Worm (Caenorhabditis elegans) whole organism, mixed stage, embryonic: ENCODE results near the gene K02C4.2.

Experiments
- ceh-39 ChIP-seq: fragments of 150-350 bp; optimal IDR thresholded peaks from 2 replicates; lab custom pipeline; 2014; ENCODE audit warnings: missing biosample characterization, missing genetic modification characterization
- ces-1 ChIP-seq: fragments of 150-350 bp; optimal IDR thresholded peaks from 2 replicates; lab custom pipeline; 2014; ENCODE audit warnings: missing biosample characterization, missing genetic modification reagents, missing genetic modification characterization
- cnd-1 ChIP-seq: fragments of 200-800 bp; sonication (Bioruptor generic); optimal IDR thresholded peaks from 2 replicates; lab custom pipeline; 2018; ENCODE audit warnings: mild to moderate bottlenecking, missing genetic modification characterization, missing compliant biosample characterization
- ham-2 ChIP-seq: fragments of 200-800 bp; sonication (Bioruptor generic); optimal IDR thresholded peaks from 2 replicates; lab custom pipeline; 2018; ENCODE audit warnings: mild to moderate bottlenecking, missing genetic modification characterization, missing compliant biosample characterization
- lin-13 ChIP-seq: fragments of 150-350 bp; optimal IDR thresholded peaks from 2 replicates; lab custom pipeline; 2014; ENCODE audit warnings: missing biosample characterization, missing genetic modification characterization
- lsy-2 ChIP-seq: fragments of 150-350 bp; optimal IDR thresholded peaks from 2 replicates; lab custom pipeline; 2014; ENCODE audit warnings: missing biosample characterization, missing genetic modification characterization
- mep-1 ChIP-seq: fragments of 150-350 bp; optimal IDR thresholded peaks from 2 replicates; lab custom pipeline; 2017; ENCODE audit warnings: missing biosample characterization, missing genetic modification reagents, missing genetic modification characterization, inconsistent platforms
- nhr-28 ChIP-seq: fragments of 150-350 bp; optimal IDR thresholded peaks from 2 replicates; lab custom pipeline; 2014; ENCODE audit warnings: missing biosample characterization, missing genetic modification characterization
- nhr-76 ChIP-seq: sonication (generic microtip); optimal IDR thresholded peaks from 2 replicates; lab custom pipeline; 2017; ENCODE audit warnings: missing biosample characterization, missing genetic modification characterization
- sptf-1 ChIP-seq: sonication (generic microtip); optimal IDR thresholded peaks from 2 replicates; lab custom pipeline; 2017; ENCODE audit warnings: mild to moderate bottlenecking, missing genetic modification characterization, moderate library complexity, missing compliant biosample characterization
- unc-120 ChIP-seq: sonication (generic microtip); optimal IDR thresholded peaks from 2 replicates; lab custom pipeline; 2017; ENCODE audit warnings: missing genetic modification characterization, missing compliant biosample characterization; ENCODE audit not compliant: poor library complexity, severe bottlenecking
- unc-39 ChIP-seq: fragments of 150-350 bp; optimal IDR thresholded peaks from 2 replicates; lab custom pipeline; 2014; ENCODE audit warnings: missing biosample characterization, missing genetic modification characterization
- unc-62 ChIP-seq: fragments of 150-350 bp; optimal IDR thresholded peaks from 2 replicates; lab custom pipeline; 2014; ENCODE audit warnings: missing biosample characterization, missing genetic modification reagents, missing genetic modification characterization
- ztf-11 ChIP-seq: fragments of 150-350 bp; optimal IDR thresholded peaks from 2 replicates; lab custom pipeline; 2014; ENCODE audit warnings: missing biosample characterization, missing genetic modification characterization

ce11 chrII:8062334-8062791 is 13.2 kb upstream of the K02C4.2 start, which contains the start of gene ufd-2:
- no peak for TF ChIP-seq ham-2 (GFP tag; lab: Kevin White, UChicago)
- TF ChIP-seq mep-1 (tag; lab: Kevin White, UChicago), result peak; percentile 76
- peak; percentile 43 for TF ChIP-seq ceh-39
- no peak for TF ChIP-seq unc-39 (tag; lab: Kevin White, UChicago)
- peak; percentile 25 for TF ChIP-seq cnd-1 (tag; lab: Kevin White, UChicago)
- no peak for TF ChIP-seq unc-62 (GFP tag; lab: Kevin White, UChicago)
- TF ChIP-seq unc-120 (tag; lab: Kevin White, UChicago), result no peak
- TF ChIP-seq lin-13 (tag; lab: Kevin White, UChicago), result peak; percentile 76
- no peak for TF ChIP-seq nhr-28 (tag; lab: Kevin White, UChicago)
- TF ChIP-seq sptf-1 (tag; lab: Kevin White, UChicago), result no peak
- peak; percentile 59 for TF ChIP-seq ces-1 (GFP tag; lab: Kevin White, UChicago)
- peak; percentile 63 for TF ChIP-seq lsy-2
- no peak for TF ChIP-seq ztf-11 (tag; lab: Kevin White, UChicago)
- no peak for TF ChIP-seq nhr-76 (tag; lab: Kevin White, UChicago)
